Worm (Caenorhabditis elegans) whole organism, late embryonic: ENCODE results near the gene ZC487.2.

Source experiments
- ama-1 ChIP-seq: fragments of 150-350 bp; optimal IDR thresholded peaks from 2 replicates; lab custom pipeline; 2014
- nhr-11 ChIP-seq: fragments of 150-350 bp; optimal IDR thresholded peaks from 2 replicates; lab custom pipeline; 2014; ENCODE audit warnings: missing biosample characterization, missing genetic modification characterization
- pha-4 ChIP-seq: fragments of 150-350 bp; optimal IDR thresholded peaks from 2 replicates; lab custom pipeline; 2018; ENCODE audit warnings: missing biosample characterization, missing genetic modification reagents, missing genetic modification characterization
- sdc-2 ChIP-seq: sonication (generic microtip); optimal IDR thresholded peaks from 2 replicates; lab custom pipeline; 2016; ENCODE audit warnings: missing genotype, missing genetic modification characterization, missing compliant biosample characterization

- no peak for TF ChIP-seq sdc-2 (tag; lab: Kevin White, UChicago)
- TF ChIP-seq ama-1 (lab: Kevin White, UChicago), result no peak
- no peak for TF ChIP-seq nhr-11 (tag; lab: Kevin White, UChicago)
- no peak for TF ChIP-seq pha-4 (tag; lab: Kevin White, UChicago)
Observed at ce11 chrV:6718232-6718631, 4.0 kb downstream of the ZC487.2 start, which contains the start of gene srg-30.
